Worm (Caenorhabditis elegans) whole organism, early embryonic: ENCODE results near the gene acs-17.

Experiments used
- F13C5.2 ChIP-seq: sonication (generic microtip); optimal IDR thresholded peaks from 2 replicates; lab custom pipeline; 2017; ENCODE audit warnings: mild to moderate bottlenecking, missing genetic modification characterization, inconsistent platforms, missing compliant biosample characterization
- ama-1 ChIP-seq: fragments of 150-350 bp; optimal IDR thresholded peaks from 2 replicates; lab custom pipeline; 2014
- ceh-13 ChIP-seq: fragments of 200-800 bp; sonication (Bioruptor generic); optimal IDR thresholded peaks from 2 replicates; lab custom pipeline; 2018; ENCODE audit warnings: mild to moderate bottlenecking, missing genetic modification characterization, missing compliant biosample characterization
- ceh-36 ChIP-seq: sonication (generic microtip); optimal IDR thresholded peaks from 2 replicates; lab custom pipeline; 2016; ENCODE audit warnings: missing genetic modification characterization, inconsistent platforms, missing compliant biosample characterization
- ets-7 ChIP-seq: sonication (generic microtip); optimal IDR thresholded peaks from 2 replicates; lab custom pipeline; 2016; ENCODE audit warnings: missing genotype, missing genetic modification characterization, missing compliant biosample characterization
- hmbx-1 ChIP-seq: sonication (generic microtip); optimal IDR thresholded peaks from 2 replicates; lab custom pipeline; 2016; ENCODE audit warnings: mild to moderate bottlenecking, missing genetic modification characterization, missing compliant biosample characterization
- hmg-4 ChIP-seq: fragments of 200-800 bp; sonication (Bioruptor generic); optimal IDR thresholded peaks from 2 replicates; lab custom pipeline; 2018; ENCODE audit warnings: mild to moderate bottlenecking, missing genetic modification characterization, missing compliant biosample characterization
- hnd-1 ChIP-seq: sonication (generic microtip); optimal IDR thresholded peaks from 2 replicates; lab custom pipeline; 2016; ENCODE audit warnings: missing genetic modification characterization, missing compliant biosample characterization
- pes-1 ChIP-seq: fragments of 200-800 bp; sonication (Bioruptor generic); IDR thresholded peaks from 2 replicates; pipeline ENCODE4 v1.3.6; 2022; ENCODE audit warnings: missing genetic modification reagents, missing genetic modification characterization, missing compliant biosample characterization
- sea-1 ChIP-seq: fragments of 200-800 bp; sonication (Bioruptor generic); conservative IDR thresholded peaks from 2 replicates; pipeline ENCODE4 v1.3.6; 2022; ENCODE audit warnings: missing genetic modification characterization, missing compliant biosample characterization
- tbx-11 ChIP-seq: fragments of 200-800 bp; sonication (Bioruptor generic); IDR thresholded peaks from 2 replicates; pipeline ENCODE4 v1.3.6; 2022; ENCODE audit warnings: missing genetic modification characterization, missing compliant biosample characterization
- tbx-37 ChIP-seq: fragments of 200-800 bp; sonication (Bioruptor generic); conservative IDR thresholded peaks from 2 replicates; pipeline ENCODE4 v1.3.6; 2022; ENCODE audit warnings: missing genetic modification reagents, missing genetic modification characterization, missing compliant biosample characterization

- TF ChIP-seq hnd-1 (tag; lab: Kevin White, UChicago) (no peak), sea-1 (GFP tag; lab: Robert Waterston, UW) (no peak), F13C5.2 (tag; lab: Kevin White, UChicago) (no peak), ets-7 (tag; lab: Kevin White, UChicago) (no peak), ceh-13 (GFP tag; lab: Kevin White, UChicago) (no peak), ceh-36 (tag; lab: Kevin White, UChicago) (no peak), ama-1 (lab: Kevin White, UChicago) (no peak), tbx-11 (GFP tag; lab: Robert Waterston, UW) (no peak), hmbx-1 (tag; lab: Kevin White, UChicago) (no peak), hmg-4 (no peak), pes-1 (GFP tag; lab: Robert Waterston, UW) (no peak), tbx-37 (GFP tag; lab: Robert Waterston, UW) (no peak)
Measured at ce11 chrX:5956130-5956529, 11.8 kb upstream of the acs-17 start.
